Fruit fly (Drosophila melanogaster): Measurements from ENCODE around the gene CG31921.

DNA sequence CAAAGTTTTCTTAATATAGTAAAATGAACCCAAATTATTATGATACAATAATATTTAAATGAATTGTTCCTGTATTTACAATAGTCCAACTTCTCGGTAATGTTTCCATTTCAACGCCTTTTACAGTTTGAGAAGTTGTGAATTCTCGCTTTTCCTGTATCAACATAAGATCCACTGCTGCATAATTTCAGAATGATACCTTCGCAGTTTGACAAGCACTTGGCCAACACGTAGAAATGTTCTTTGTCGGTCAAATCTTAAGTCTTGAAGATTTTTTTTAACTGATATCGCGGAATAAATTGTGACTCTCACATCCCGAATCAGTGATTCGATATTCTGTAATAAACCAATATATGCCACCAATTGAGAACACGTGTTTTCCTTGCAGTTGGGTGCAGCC is 15.5 kb upstream of the CG31921 start:
- TF ChIP-seq h (optimal IDR thresholded peaks at IDR 0.05) = no peak
- TF ChIP-seq psq (optimal IDR thresholded peaks at IDR 0.05) = no peak
- TF ChIP-seq Sin3A (optimal IDR thresholded peaks at IDR 0.05) = no peak
- TF ChIP-seq ttk (optimal IDR thresholded peaks at IDR 0.05) = no peak
- TF ChIP-seq Myc (optimal IDR thresholded peaks at IDR 0.05) = no peak
